Fruit fly (Drosophila melanogaster) Kc167 (cell line): ENCODE measurements around the gene CG14377.

ENCODE experiments used
- Sin3A ChIP-seq: fragments of >200 bp; optimal IDR thresholded peaks from 2 replicates; lab custom pipeline; 2018; ENCODE audit warnings: missing external identifiers
- insv ChIP-seq: fragments of >200 bp; optimal IDR thresholded peaks from 3 replicates; lab custom pipeline; 2018; ENCODE audit warnings: missing external identifiers
- psq ChIP-seq: fragments of >200 bp; optimal IDR thresholded peaks from 2 replicates; lab custom pipeline; 2017; ENCODE audit warnings: missing external identifiers
- ttk ChIP-seq: sonication (Bioruptor generic); optimal IDR thresholded peaks from 2 replicates; lab custom pipeline; 2017; ENCODE audit warnings: missing external identifiers

dm6 chr3R:13382656-13383142 is 14.9 kb upstream of the CG14377 start:
- TF ChIP-seq psq (lab: Kevin White, UChicago) (no peak), ttk (no peak), Sin3A (no peak), insv (lab: Kevin White, UChicago) (no peak)
